Worm (Caenorhabditis elegans) whole organism, mixed stage, embryonic: Measurements from ENCODE around the gene rrp-8.

Source experiments
- M03D4.4 ChIP-seq: sonication (generic microtip); optimal IDR thresholded peaks from 2 replicates; lab custom pipeline; 2017; ENCODE audit warnings: mild to moderate bottlenecking, missing genetic modification characterization, missing compliant biosample characterization
- bed-3 ChIP-seq: fragments of 200-800 bp; sonication (Bioruptor generic); optimal IDR thresholded peaks from 3 replicates; lab custom pipeline; 2018; ENCODE audit warnings: mild to moderate bottlenecking, missing genetic modification characterization, moderate library complexity, missing compliant biosample characterization
- blmp-1 ChIP-seq: fragments of 150-350 bp; optimal IDR thresholded peaks from 2 replicates; lab custom pipeline; 2014; ENCODE audit warnings: missing biosample characterization, missing genetic modification characterization
- ceh-39 ChIP-seq: fragments of 150-350 bp; optimal IDR thresholded peaks from 2 replicates; lab custom pipeline; 2014; ENCODE audit warnings: missing biosample characterization, missing genetic modification characterization
- ceh-43 ChIP-seq: fragments of 200-800 bp; sonication (Bioruptor generic); optimal IDR thresholded peaks from 2 replicates; lab custom pipeline; 2018; ENCODE audit warnings: mild to moderate bottlenecking, missing genetic modification characterization, moderate library complexity, missing compliant biosample characterization
- ceh-83 ChIP-seq: fragments of 200-800 bp; sonication (Bioruptor generic); optimal IDR thresholded peaks from 2 replicates; lab custom pipeline; 2018; ENCODE audit warnings: mild to moderate bottlenecking, missing genetic modification characterization, missing compliant biosample characterization
- ces-1 ChIP-seq: fragments of 150-350 bp; optimal IDR thresholded peaks from 2 replicates; lab custom pipeline; 2014; ENCODE audit warnings: missing biosample characterization, missing genetic modification reagents, missing genetic modification characterization
- cnd-1 ChIP-seq: fragments of 200-800 bp; sonication (Bioruptor generic); optimal IDR thresholded peaks from 2 replicates; lab custom pipeline; 2018; ENCODE audit warnings: mild to moderate bottlenecking, missing genetic modification characterization, missing compliant biosample characterization
- drap-1 ChIP-seq: fragments of 200-800 bp; sonication (Bioruptor generic); optimal IDR thresholded peaks from 3 replicates; lab custom pipeline; 2018; ENCODE audit warnings: mild to moderate bottlenecking, missing genetic modification characterization, missing compliant biosample characterization
- elt-1 ChIP-seq: sonication (generic microtip); optimal IDR thresholded peaks from 2 replicates; lab custom pipeline; 2017; ENCODE audit warnings: missing genetic modification characterization, mild to moderate bottlenecking, missing compliant biosample characterization, antibody characterized with exemption, moderate library complexity, borderline replicate concordance; ENCODE audit not compliant: insufficient read depth
- elt-3 ChIP-seq: fragments of 150-350 bp; optimal IDR thresholded peaks from 2 replicates; lab custom pipeline; 2014; ENCODE audit warnings: missing biosample characterization, missing genetic modification characterization
- flh-1 ChIP-seq: fragments of 200-800 bp; sonication (Bioruptor generic); optimal IDR thresholded peaks from 2 replicates; lab custom pipeline; 2018; ENCODE audit warnings: mild to moderate bottlenecking, missing genetic modification characterization, moderate library complexity, missing compliant biosample characterization
- ham-2 ChIP-seq: fragments of 200-800 bp; sonication (Bioruptor generic); optimal IDR thresholded peaks from 2 replicates; lab custom pipeline; 2018; ENCODE audit warnings: mild to moderate bottlenecking, missing genetic modification characterization, missing compliant biosample characterization
- hlh-1 ChIP-seq: fragments of 150-350 bp; optimal IDR thresholded peaks from 2 replicates; lab custom pipeline; 2014; ENCODE audit warnings: missing biosample characterization, missing genetic modification reagents, missing genetic modification characterization
- lin-13 ChIP-seq: fragments of 150-350 bp; optimal IDR thresholded peaks from 2 replicates; lab custom pipeline; 2014; ENCODE audit warnings: missing biosample characterization, missing genetic modification characterization
- lin-32 ChIP-seq: fragments of 200-800 bp; sonication (Bioruptor generic); optimal IDR thresholded peaks from 2 replicates; lab custom pipeline; 2018; ENCODE audit warnings: mild to moderate bottlenecking, missing genetic modification characterization, missing compliant biosample characterization
- lsy-2 ChIP-seq: fragments of 150-350 bp; optimal IDR thresholded peaks from 2 replicates; lab custom pipeline; 2014; ENCODE audit warnings: missing biosample characterization, missing genetic modification characterization
- mab-5 ChIP-seq: fragments of 150-350 bp; optimal IDR thresholded peaks from 2 replicates; lab custom pipeline; 2014; ENCODE audit warnings: missing biosample characterization, missing genetic modification characterization
- mep-1 ChIP-seq: fragments of 150-350 bp; optimal IDR thresholded peaks from 2 replicates; lab custom pipeline; 2017; ENCODE audit warnings: missing biosample characterization, missing genetic modification reagents, missing genetic modification characterization, inconsistent platforms
- mls-2 ChIP-seq: sonication (generic microtip); optimal IDR thresholded peaks from 2 replicates; lab custom pipeline; 2016; ENCODE audit warnings: mild to moderate bottlenecking, missing genetic modification characterization, moderate library complexity, missing compliant biosample characterization
- nhr-237 ChIP-seq: fragments of 150-350 bp; optimal IDR thresholded peaks from 2 replicates; lab custom pipeline; 2014; ENCODE audit warnings: missing biosample characterization, missing genetic modification characterization
- nhr-28 ChIP-seq: fragments of 150-350 bp; optimal IDR thresholded peaks from 2 replicates; lab custom pipeline; 2014; ENCODE audit warnings: missing biosample characterization, missing genetic modification characterization
- pha-4 ChIP-seq: fragments of 150-350 bp; optimal IDR thresholded peaks from 2 replicates; lab custom pipeline; 2018; ENCODE audit warnings: missing biosample characterization, missing genetic modification reagents, missing genetic modification characterization
- sem-2 ChIP-seq: fragments of 200-800 bp; sonication (Bioruptor generic); optimal IDR thresholded peaks from 2 replicates; lab custom pipeline; 2018; ENCODE audit warnings: mild to moderate bottlenecking, missing genetic modification characterization, missing compliant biosample characterization
- snpc-4 ChIP-seq: fragments of 150-350 bp; optimal IDR thresholded peaks from 2 replicates; lab custom pipeline; 2014; ENCODE audit warnings: missing biosample characterization, missing genetic modification characterization
- sptf-1 ChIP-seq: sonication (generic microtip); optimal IDR thresholded peaks from 2 replicates; lab custom pipeline; 2017; ENCODE audit warnings: mild to moderate bottlenecking, missing genetic modification characterization, moderate library complexity, missing compliant biosample characterization
- tbx-8 ChIP-seq: fragments of 200-800 bp; sonication (Bioruptor generic); optimal IDR thresholded peaks from 2 replicates; lab custom pipeline; 2018; ENCODE audit warnings: mild to moderate bottlenecking, missing genetic modification characterization, moderate library complexity, missing compliant biosample characterization
- unc-120 ChIP-seq: sonication (generic microtip); optimal IDR thresholded peaks from 2 replicates; lab custom pipeline; 2017; ENCODE audit warnings: missing genetic modification characterization, missing compliant biosample characterization; ENCODE audit not compliant: poor library complexity, severe bottlenecking
- unc-39 ChIP-seq: fragments of 150-350 bp; optimal IDR thresholded peaks from 2 replicates; lab custom pipeline; 2014; ENCODE audit warnings: missing biosample characterization, missing genetic modification characterization
- unc-62 ChIP-seq: fragments of 150-350 bp; optimal IDR thresholded peaks from 2 replicates; lab custom pipeline; 2014; ENCODE audit warnings: missing biosample characterization, missing genetic modification reagents, missing genetic modification characterization
- zip-8 ChIP-seq: fragments of 150-350 bp; optimal IDR thresholded peaks from 2 replicates; lab custom pipeline; 2014; ENCODE audit warnings: missing biosample characterization, missing genetic modification characterization
- ztf-11 ChIP-seq: fragments of 150-350 bp; optimal IDR thresholded peaks from 2 replicates; lab custom pipeline; 2014; ENCODE audit warnings: missing biosample characterization, missing genetic modification characterization

rrp-8 gene

DNA sequence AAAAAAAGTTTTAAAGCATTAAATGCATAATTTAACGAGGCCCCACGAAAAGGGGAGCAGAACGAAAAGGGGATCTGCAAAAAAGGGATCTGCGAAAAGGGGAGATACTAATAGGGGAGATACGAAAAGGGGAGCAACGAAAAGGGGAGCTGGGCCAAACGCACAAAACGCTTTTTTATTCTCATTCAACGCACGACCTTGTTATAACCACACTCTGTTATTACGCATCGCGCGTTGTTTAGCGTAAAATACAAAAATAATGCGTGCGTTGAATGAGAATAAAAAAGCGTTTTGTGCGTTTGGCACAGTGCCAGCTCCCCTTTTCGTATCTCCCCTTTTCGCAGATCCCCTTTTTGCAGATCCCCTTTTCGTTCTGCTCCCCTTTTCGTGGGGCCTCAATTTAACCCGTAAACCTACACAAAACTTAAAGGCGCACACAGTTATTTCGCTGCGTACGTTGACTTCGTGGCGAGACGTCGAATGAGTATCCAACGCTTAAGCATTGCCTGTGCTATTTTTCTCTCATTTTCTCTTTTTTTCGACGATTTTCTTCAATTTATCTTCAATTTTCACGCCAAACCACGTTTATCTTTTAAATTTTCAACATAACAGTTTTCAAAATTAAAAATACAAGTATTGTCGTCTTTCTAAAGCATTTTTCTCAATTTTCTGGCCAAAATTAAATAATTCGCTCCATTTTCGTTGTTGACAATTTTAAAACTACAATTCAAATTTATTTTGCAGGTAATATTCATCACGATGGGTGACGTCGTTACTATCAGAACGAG lies 11.0 kb upstream of the rrp-8 start, which contains the start of gene rps-24:
Gene rps-24, plus strand, starts transcription at position 738 of the 788 bp plus-strand sequence.
- TF ChIP-seq pha-4 (tag; lab: Kevin White, UChicago) (peak; percentile 87), drap-1 (GFP tag; lab: Kevin White, UChicago) (peak; percentile 74), lin-13 (tag; lab: Kevin White, UChicago) (peak; percentile 91), mab-5 (peak; percentile 8), mls-2 (tag; lab: Kevin White, UChicago) (peak; percentile 84), ceh-39 (tag; lab: Kevin White, UChicago) (peak; percentile 77), ham-2 (GFP tag; lab: Kevin White, UChicago) (peak; percentile 56), ces-1 (GFP tag; lab: Kevin White, UChicago) (peak; percentile 85), ztf-11 (tag; lab: Kevin White, UChicago) (peak; percentile 21), ceh-43 (GFP tag; lab: Kevin White, UChicago) (peak; percentile 41), bed-3 (GFP tag; lab: Kevin White, UChicago) (peak; percentile 23), unc-120 (tag; lab: Kevin White, UChicago) (peak; percentile 87), mep-1 (tag; lab: Kevin White, UChicago) (peak; percentile 94), sem-2 (peak; percentile 29), tbx-8 (GFP tag; lab: Kevin White, UChicago) (peak; percentile 30), M03D4.4 (tag; lab: Kevin White, UChicago) (peak; percentile 61), nhr-237 (peak; percentile 90), sptf-1 (tag; lab: Kevin White, UChicago) (peak; percentile 88), lin-32 (GFP tag; lab: Kevin White, UChicago) (peak; percentile 9), lsy-2 (tag; lab: Kevin White, UChicago) (peak; percentile 88), hlh-1 (tag; lab: Kevin White, UChicago) (peak; percentile 61), ceh-83 (GFP tag; lab: Kevin White, UChicago) (peak; percentile 17), unc-62 (peak; percentile 13), cnd-1 (peak; percentile 74)

DNA sequence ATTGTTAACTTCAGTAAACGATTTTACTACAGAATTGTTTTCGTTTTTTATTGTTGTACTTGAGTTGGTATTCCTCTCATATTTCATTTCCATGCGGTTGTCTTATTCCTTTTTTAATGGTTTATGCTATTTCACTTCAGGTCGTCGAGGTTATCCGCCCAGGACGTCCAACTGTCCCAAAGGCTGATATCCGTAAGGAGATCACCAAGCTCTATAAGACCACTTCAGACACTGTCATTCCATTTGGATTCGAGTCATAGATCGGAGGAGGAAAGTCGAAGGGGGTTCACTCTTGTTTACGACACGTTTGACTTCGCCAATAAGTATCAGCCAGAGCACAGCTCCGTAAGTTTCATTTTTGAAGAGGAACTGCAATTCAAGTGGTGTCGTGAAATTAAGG lies 9.8 kb upstream of the rrp-8 start, which contains the start of gene T07A9.14:
Gene T07A9.14, plus strand, starts transcription at position 124 of the 400 bp plus-strand sequence.
- TF ChIP-seq elt-3 (no peak), elt-1 (tag; lab: Kevin White, UChicago) (no peak), snpc-4 (tag; lab: Kevin White, UChicago) (no peak), tbx-8 (GFP tag; lab: Kevin White, UChicago) (no peak), ztf-11 (tag; lab: Kevin White, UChicago) (no peak), lin-32 (GFP tag; lab: Kevin White, UChicago) (no peak), ceh-83 (GFP tag; lab: Kevin White, UChicago) (no peak)
- TF ChIP-seq, all 35 proteins: peak for 0

DNA sequence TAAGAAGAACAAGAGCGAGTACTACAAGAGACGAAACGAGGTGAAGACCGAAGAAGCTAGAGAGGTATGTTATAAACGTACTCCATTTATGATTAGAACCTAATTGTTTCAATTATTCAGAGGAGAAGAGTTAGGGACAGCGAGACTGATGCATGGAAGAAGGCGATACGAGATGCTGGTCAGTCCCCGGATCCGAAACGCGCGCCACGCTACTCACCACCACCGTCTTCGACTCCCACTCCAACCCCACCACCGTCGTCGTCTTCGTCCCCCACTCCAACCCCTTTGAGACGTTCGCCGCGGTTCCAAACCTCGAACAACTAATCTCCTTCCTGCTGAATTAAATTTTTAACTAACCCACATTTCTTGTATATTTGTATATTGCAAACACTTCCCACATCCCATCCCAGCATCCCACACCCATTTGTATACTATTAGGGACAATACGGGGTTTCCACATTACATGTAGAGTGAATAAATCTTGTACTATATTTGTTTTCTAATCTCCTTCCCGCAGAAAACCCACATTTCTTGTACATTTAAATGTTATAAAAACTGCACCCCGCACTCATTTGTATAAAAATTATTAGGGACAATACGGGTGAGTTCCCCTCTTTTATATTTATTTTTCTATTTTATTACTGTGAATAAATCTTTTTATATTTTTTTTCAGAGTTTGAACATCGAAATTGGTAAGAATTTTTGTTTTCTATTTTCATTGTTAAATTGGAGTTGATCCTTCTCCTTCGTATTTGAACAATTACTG lies 8.9 kb upstream of the rrp-8 start:
- TF ChIP-seq ham-2 (GFP tag; lab: Kevin White, UChicago) (no peak), unc-62 (no peak), zip-8 (tag; lab: Kevin White, UChicago) (no peak), ceh-43 (GFP tag; lab: Kevin White, UChicago) (no peak), blmp-1 (no peak), nhr-28 (no peak), tbx-8 (GFP tag; lab: Kevin White, UChicago) (no peak), cnd-1 (no peak), M03D4.4 (tag; lab: Kevin White, UChicago) (no peak), unc-39 (no peak), flh-1 (GFP tag; lab: Kevin White, UChicago) (no peak), elt-3 (no peak), ceh-39 (tag; lab: Kevin White, UChicago) (no peak), ces-1 (GFP tag; lab: Kevin White, UChicago) (no peak), lsy-2 (tag; lab: Kevin White, UChicago) (no peak), snpc-4 (tag; lab: Kevin White, UChicago) (no peak)
- TF ChIP-seq, all 35 proteins: peak for 0
